Fruit fly (Drosophila melanogaster) whole organism, pupa: Measurements from ENCODE around the gene CG18557.

Source experiments
- CG10348 ChIP-seq: fragments of 200-800 bp; sonication (Bioruptor generic); IDR thresholded peaks from 2 replicates; pipeline ENCODE4 v1.3.6; 2022; ENCODE audit warnings: missing biosample characterization, missing genetic modification characterization
- CG12605 ChIP-seq: fragments of 200-800 bp; sonication (Bioruptor generic); IDR thresholded peaks from 2 replicates; pipeline ENCODE4 v1.3.6; 2022; ENCODE audit warnings: missing biosample characterization, missing genetic modification characterization
- CG13204 ChIP-seq: fragments of 200-800 bp; sonication (Bioruptor generic); optimal IDR thresholded peaks from 2 replicates; lab custom pipeline; 2018; ENCODE audit warnings: missing biosample characterization, mild to moderate bottlenecking, missing genetic modification characterization, moderate library complexity
- CG14655 ChIP-seq: fragments of 200-800 bp; sonication (Bioruptor generic); optimal IDR thresholded peaks from 3 replicates; lab custom pipeline; 2017; ENCODE audit warnings: mild to moderate bottlenecking, missing biosample characterization, missing genetic modification reagents, missing genetic modification characterization
- CG15710 ChIP-seq: fragments of 200-800 bp; sonication (Bioruptor generic); optimal IDR thresholded peaks from 2 replicates; lab custom pipeline; 2018; ENCODE audit warnings: missing biosample characterization, mild to moderate bottlenecking, missing genetic modification characterization, moderate library complexity
- CG17806 ChIP-seq: fragments of 200-800 bp; sonication (Bioruptor generic); optimal IDR thresholded peaks from 2 replicates; lab custom pipeline; 2018; ENCODE audit warnings: missing biosample characterization, mild to moderate bottlenecking, missing genetic modification characterization, moderate library complexity
- CG32121 ChIP-seq: fragments of 200-800 bp; sonication (Bioruptor generic); IDR thresholded peaks from 2 replicates; pipeline ENCODE4 v1.3.6; 2022; ENCODE audit warnings: missing biosample characterization, missing genetic modification characterization
- CG34367 ChIP-seq: fragments of 200-800 bp; sonication (Bioruptor generic); optimal IDR thresholded peaks from 2 replicates; lab custom pipeline; 2018; ENCODE audit warnings: missing biosample characterization, mild to moderate bottlenecking, missing genetic modification characterization
- CG4496 ChIP-seq: fragments of 200-800 bp; sonication (Bioruptor generic); IDR thresholded peaks from 3 replicates; pipeline ENCODE4 v1.3.6; 2022; ENCODE audit warnings: missing biosample characterization, missing genetic modification characterization
- CG8159 ChIP-seq: fragments of 200-800 bp; sonication (Bioruptor generic); optimal IDR thresholded peaks from 3 replicates; lab custom pipeline; 2018; ENCODE audit warnings: missing biosample characterization, mild to moderate bottlenecking, missing genetic modification characterization, moderate library complexity
- CG8301 ChIP-seq: fragments of 200-800 bp; sonication (Bioruptor generic); optimal IDR thresholded peaks from 2 replicates; lab custom pipeline; 2018; ENCODE audit warnings: missing biosample characterization, mild to moderate bottlenecking, missing genetic modification characterization
- CG9948 ChIP-seq: fragments of 200-800 bp; sonication (Bioruptor generic); optimal IDR thresholded peaks from 2 replicates; lab custom pipeline; 2018; ENCODE audit warnings: missing biosample characterization, mild to moderate bottlenecking, missing genetic modification characterization, moderate library complexity
- D1 ChIP-seq: fragments of 200-800 bp; sonication (Bioruptor generic); optimal IDR thresholded peaks from 2 replicates; lab custom pipeline; 2018; ENCODE audit warnings: missing biosample characterization, mild to moderate bottlenecking, missing genetic modification characterization, moderate library complexity
- EcR ChIP-seq: fragments of 200-800 bp; sonication (Bioruptor generic); optimal IDR thresholded peaks from 3 replicates; lab custom pipeline; 2019; ENCODE audit warnings: missing biosample characterization, missing genetic modification characterization, mild to moderate bottlenecking, moderate library complexity, missing genetic modification reagents
- Ets98B ChIP-seq: fragments of 200-800 bp; sonication (Bioruptor generic); IDR thresholded peaks from 2 replicates; pipeline ENCODE4 v1.3.6; 2022; ENCODE audit warnings: missing biosample characterization, missing genetic modification characterization
- Pif1A ChIP-seq: fragments of 200-800 bp; sonication (Bioruptor generic); optimal IDR thresholded peaks from 3 replicates; lab custom pipeline; 2016; ENCODE audit warnings: missing biosample characterization, missing genetic modification characterization
- Pif1B ChIP-seq: fragments of 200-800 bp; sonication (Bioruptor generic); optimal IDR thresholded peaks from 3 replicates; lab custom pipeline; 2016; ENCODE audit warnings: missing biosample characterization, missing genetic modification characterization
- Snoo ChIP-seq: fragments of 200-800 bp; sonication (Bioruptor generic); optimal IDR thresholded peaks from 3 replicates; lab custom pipeline; 2017; ENCODE audit warnings: missing biosample characterization, mild to moderate bottlenecking, missing genetic modification characterization, inconsistent platforms
- fd96Ca ChIP-seq: fragments of 200-800 bp; sonication (Bioruptor generic); IDR thresholded peaks from 3 replicates; pipeline ENCODE4 v1.3.6; 2022; ENCODE audit warnings: missing biosample characterization, missing genetic modification characterization
- gl ChIP-seq: fragments of 200-800 bp; sonication (Bioruptor generic); optimal IDR thresholded peaks from 2 replicates; lab custom pipeline; 2018; ENCODE audit warnings: missing biosample characterization, mild to moderate bottlenecking, missing genetic modification characterization
- rn ChIP-seq: fragments of 200-800 bp; sonication (Bioruptor generic); IDR thresholded peaks from 2 replicates; pipeline ENCODE4 v1.3.6; 2022; ENCODE audit warnings: missing biosample characterization, missing genetic modification characterization

Gene CG18557

DNA sequence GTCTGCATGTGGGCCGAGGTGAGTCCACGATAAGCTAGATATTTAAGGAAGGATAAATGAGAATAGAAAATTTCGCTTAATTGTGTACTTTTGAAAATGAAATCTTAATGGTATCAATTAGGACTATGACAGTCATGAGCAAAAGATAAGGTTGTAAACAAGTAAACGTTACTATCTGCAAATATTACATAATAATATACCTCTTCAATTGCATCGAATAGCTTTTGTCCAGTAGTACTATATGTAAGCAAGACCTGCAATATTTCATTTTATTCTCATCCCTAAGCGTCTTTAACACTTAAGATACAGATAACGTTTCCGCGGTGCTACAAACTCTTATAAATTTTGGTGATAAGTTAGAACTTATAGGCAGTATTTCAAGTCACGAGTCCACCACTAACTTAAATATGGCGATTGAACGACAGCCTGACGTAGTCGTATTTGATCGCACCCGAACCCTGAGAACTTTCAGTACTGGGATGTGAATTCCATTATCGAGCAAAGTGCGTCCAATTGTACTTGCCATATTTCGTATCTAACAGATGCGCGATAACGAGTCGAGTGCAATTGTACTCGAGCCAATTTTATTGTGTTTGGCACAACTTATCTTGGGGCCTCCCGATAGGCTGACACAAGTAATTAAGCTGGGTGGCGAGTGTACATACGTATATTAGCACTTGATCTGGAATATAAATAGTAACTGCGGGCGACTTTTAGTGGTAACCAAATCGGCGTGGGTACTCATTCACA lies 20.2 kb upstream of the CG18557 start:
- TF ChIP-seq CG10348 (GFP tag; lab: Robert Waterston, UW) (no peak), gl (tag; lab: Kevin White, UChicago) (no peak), Ets98B (GFP tag; lab: Robert Waterston, UW) (no peak), CG15710 (no peak), Snoo (no peak), CG34367 (no peak), fd96Ca (GFP tag; lab: Robert Waterston, UW) (no peak)

DNA sequence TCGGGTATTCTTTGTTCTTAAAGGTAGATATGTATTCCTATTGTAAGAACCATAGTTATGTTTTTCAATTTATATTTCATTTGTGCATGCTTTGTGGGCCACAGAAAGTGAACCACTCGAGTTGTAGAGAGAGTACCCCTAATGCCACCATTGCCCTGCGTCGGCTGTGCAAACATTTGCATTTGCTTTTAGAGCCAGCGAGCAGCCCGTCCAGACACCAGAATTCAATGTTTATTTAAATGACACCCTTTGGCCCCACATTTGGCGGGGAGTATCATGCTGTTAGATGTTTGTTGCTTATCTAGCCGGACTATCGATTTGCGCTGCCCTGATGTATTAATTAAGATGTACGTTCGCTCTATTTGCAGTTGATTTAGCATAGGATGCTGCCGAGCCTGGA lies 19.1 kb upstream of the CG18557 start:
- TF ChIP-seq Snoo: no peak
- no peak for TF ChIP-seq CG8159 (tag; lab: Kevin White, UChicago)
- TF ChIP-seq CG32121 (GFP tag; lab: Robert Waterston, UW): no peak
- TF ChIP-seq gl (tag; lab: Kevin White, UChicago): no peak
- no peak for TF ChIP-seq Pif1A (GFP tag; lab: Kevin White, UChicago)
- TF ChIP-seq CG15710: no peak
- TF ChIP-seq rn (GFP tag; lab: Robert Waterston, UW): no peak
- TF ChIP-seq CG34367: no peak
- TF ChIP-seq CG14655 (GFP tag; lab: Kevin White, UChicago): no peak
- no peak for TF ChIP-seq CG10348 (GFP tag; lab: Robert Waterston, UW)
- TF ChIP-seq Pif1B (GFP tag; lab: Kevin White, UChicago): no peak
- no peak for TF ChIP-seq CG9948 (tag; lab: Kevin White, UChicago)
- no peak for TF ChIP-seq D1 (tag; lab: Kevin White, UChicago)
- no peak for TF ChIP-seq CG4496 (GFP tag; lab: Robert Waterston, UW)

DNA sequence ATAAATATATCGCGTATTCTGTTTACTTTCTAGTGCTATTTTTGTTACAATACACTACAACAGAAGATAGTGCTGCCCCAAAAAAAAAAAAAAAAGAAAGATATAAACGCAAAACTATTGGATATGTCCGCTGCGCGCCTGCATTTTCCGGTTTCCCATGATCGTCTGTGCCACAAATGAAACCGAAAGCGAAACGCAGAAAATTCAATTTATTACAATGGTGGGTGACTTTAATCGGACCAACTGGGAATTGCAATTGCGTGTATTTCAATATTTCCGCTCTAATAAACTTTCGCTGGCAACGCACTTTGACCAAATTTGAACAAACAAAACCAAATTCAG lies 17.1 kb upstream of the CG18557 start:
- TF ChIP-seq CG9948 (tag; lab: Kevin White, UChicago) (no peak), rn (GFP tag; lab: Robert Waterston, UW) (no peak), Ets98B (GFP tag; lab: Robert Waterston, UW) (no peak), CG32121 (GFP tag; lab: Robert Waterston, UW) (no peak), CG34367 (no peak), Snoo (no peak), fd96Ca (GFP tag; lab: Robert Waterston, UW) (no peak), CG14655 (GFP tag; lab: Kevin White, UChicago) (no peak), D1 (tag; lab: Kevin White, UChicago) (no peak), CG8159 (tag; lab: Kevin White, UChicago) (no peak), CG17806 (tag; lab: Kevin White, UChicago) (no peak), Pif1A (GFP tag; lab: Kevin White, UChicago) (no peak)
- TF ChIP-seq, all 21 proteins: peak for 0

DNA sequence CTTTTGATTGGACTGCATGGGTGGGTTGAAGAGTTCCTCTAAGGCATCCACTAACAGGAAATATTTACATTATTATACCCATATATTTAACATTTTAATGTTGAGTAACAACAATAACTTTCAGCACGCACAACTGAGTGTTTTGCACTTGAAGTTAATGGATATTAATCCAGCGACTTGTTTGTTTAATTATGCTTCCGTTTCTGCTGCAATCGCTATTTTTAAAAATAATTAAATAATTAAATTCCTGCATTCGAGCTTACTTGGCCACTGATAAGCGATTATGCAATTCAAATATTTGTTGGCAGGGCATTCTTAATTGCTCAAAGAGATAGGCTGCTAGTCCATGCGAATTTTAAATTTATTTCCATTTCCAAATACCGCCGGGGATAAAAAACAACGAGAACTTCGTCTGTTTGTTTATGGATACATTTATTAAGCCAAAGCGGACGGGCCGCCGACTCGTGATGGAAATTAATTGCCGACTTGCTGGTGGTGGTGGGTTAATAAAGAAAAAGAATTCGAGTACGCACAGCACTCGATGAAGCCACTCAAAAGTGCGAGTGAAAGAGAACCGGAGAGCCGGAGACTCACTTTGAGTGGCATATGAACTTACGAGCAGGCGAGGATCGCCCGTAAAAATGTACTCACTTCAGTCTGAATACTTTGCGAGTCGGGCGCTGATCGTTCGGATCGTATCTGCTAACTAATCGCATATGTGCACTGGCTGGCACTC lies 16.5 kb upstream of the CG18557 start:
- peak; percentile 48 for TF ChIP-seq Pif1B (GFP tag; lab: Kevin White, UChicago)
- no peak for TF ChIP-seq CG10348 (GFP tag; lab: Robert Waterston, UW)
- TF ChIP-seq D1 (tag; lab: Kevin White, UChicago): no peak
- peak; percentile 44 for TF ChIP-seq CG8301 (tag; lab: Kevin White, UChicago)
- no peak for TF ChIP-seq CG15710
- TF ChIP-seq rn (GFP tag; lab: Robert Waterston, UW): no peak
- peak; percentile 46 for TF ChIP-seq CG14655 (GFP tag; lab: Kevin White, UChicago)
- TF ChIP-seq Pif1A (GFP tag; lab: Kevin White, UChicago): peak; percentile 45
- peak; percentile 75 for TF ChIP-seq fd96Ca (GFP tag; lab: Robert Waterston, UW)
- TF ChIP-seq gl (tag; lab: Kevin White, UChicago): peak; percentile 41
- TF ChIP-seq CG13204 (GFP tag; lab: Kevin White, UChicago): no peak
- peak; percentile 21 for TF ChIP-seq CG8159 (tag; lab: Kevin White, UChicago)
- TF ChIP-seq CG32121 (GFP tag; lab: Robert Waterston, UW): peak; percentile 58
- TF ChIP-seq CG17806 (tag; lab: Kevin White, UChicago): peak; percentile 7
- TF ChIP-seq EcR: peak; percentile 20
- no peak; the same call in 1 of the 2 replicates for TF ChIP-seq CG12605 (GFP tag; lab: Robert Waterston, UW)
- peak; percentile 68 for TF ChIP-seq CG4496 (GFP tag; lab: Robert Waterston, UW)
- TF ChIP-seq CG34367: no peak
- TF ChIP-seq CG9948 (tag; lab: Kevin White, UChicago): peak; percentile 19
- no peak for TF ChIP-seq Snoo
- peak; percentile 58 for TF ChIP-seq Ets98B (GFP tag; lab: Robert Waterston, UW)

dm6 chr2L:2861140-2861884 lies 15.8 kb upstream of the CG18557 start:
- TF ChIP-seq EcR (peak; percentile 92), Pif1B (GFP tag; lab: Kevin White, UChicago) (no peak), CG17806 (tag; lab: Kevin White, UChicago) (no peak), CG34367 (no peak), CG4496 (GFP tag; lab: Robert Waterston, UW) (no peak), CG14655 (GFP tag; lab: Kevin White, UChicago) (no peak), CG12605 (GFP tag; lab: Robert Waterston, UW) (no peak), CG8159 (tag; lab: Kevin White, UChicago) (no peak), CG32121 (GFP tag; lab: Robert Waterston, UW) (0 out of 2 replicates have a peak, but pooled peaks have one; percentile 31), CG15710 (no peak), rn (GFP tag; lab: Robert Waterston, UW) (no peak), Snoo (no peak), CG9948 (tag; lab: Kevin White, UChicago) (no peak), D1 (tag; lab: Kevin White, UChicago) (no peak), fd96Ca (GFP tag; lab: Robert Waterston, UW) (peak; percentile 25; the same call in 1 of the 3 replicates)
